Worm (Caenorhabditis elegans) whole organism, mixed stage, embryonic: ENCODE measurements around the gene Y42H9AR.1.
A peak's percentile ranks its signal among the peaks of the same experiment; 100 is the strongest.

Experiments used
- M03D4.4 ChIP-seq: sonication (generic microtip); optimal IDR thresholded peaks from 2 replicates; lab custom pipeline; 2017; ENCODE audit warnings: mild to moderate bottlenecking, missing genetic modification characterization, missing compliant biosample characterization
- bed-3 ChIP-seq: fragments of 200-800 bp; sonication (Bioruptor generic); optimal IDR thresholded peaks from 3 replicates; lab custom pipeline; 2018; ENCODE audit warnings: mild to moderate bottlenecking, missing genetic modification characterization, moderate library complexity, missing compliant biosample characterization
- blmp-1 ChIP-seq: fragments of 150-350 bp; optimal IDR thresholded peaks from 2 replicates; lab custom pipeline; 2014; ENCODE audit warnings: missing biosample characterization, missing genetic modification characterization
- ceh-39 ChIP-seq: fragments of 150-350 bp; optimal IDR thresholded peaks from 2 replicates; lab custom pipeline; 2014; ENCODE audit warnings: missing biosample characterization, missing genetic modification characterization
- ceh-43 ChIP-seq: fragments of 200-800 bp; sonication (Bioruptor generic); optimal IDR thresholded peaks from 2 replicates; lab custom pipeline; 2018; ENCODE audit warnings: mild to moderate bottlenecking, missing genetic modification characterization, moderate library complexity, missing compliant biosample characterization
- ceh-83 ChIP-seq: fragments of 200-800 bp; sonication (Bioruptor generic); optimal IDR thresholded peaks from 2 replicates; lab custom pipeline; 2018; ENCODE audit warnings: mild to moderate bottlenecking, missing genetic modification characterization, missing compliant biosample characterization
- ces-1 ChIP-seq: fragments of 150-350 bp; optimal IDR thresholded peaks from 2 replicates; lab custom pipeline; 2014; ENCODE audit warnings: missing biosample characterization, missing genetic modification reagents, missing genetic modification characterization
- cnd-1 ChIP-seq: fragments of 200-800 bp; sonication (Bioruptor generic); optimal IDR thresholded peaks from 2 replicates; lab custom pipeline; 2018; ENCODE audit warnings: mild to moderate bottlenecking, missing genetic modification characterization, missing compliant biosample characterization
- drap-1 ChIP-seq: fragments of 200-800 bp; sonication (Bioruptor generic); optimal IDR thresholded peaks from 3 replicates; lab custom pipeline; 2018; ENCODE audit warnings: mild to moderate bottlenecking, missing genetic modification characterization, missing compliant biosample characterization
- elt-1 ChIP-seq: sonication (generic microtip); optimal IDR thresholded peaks from 2 replicates; lab custom pipeline; 2017; ENCODE audit warnings: missing genetic modification characterization, mild to moderate bottlenecking, missing compliant biosample characterization, antibody characterized with exemption, moderate library complexity, borderline replicate concordance; ENCODE audit not compliant: insufficient read depth
- elt-3 ChIP-seq: fragments of 150-350 bp; optimal IDR thresholded peaks from 2 replicates; lab custom pipeline; 2014; ENCODE audit warnings: missing biosample characterization, missing genetic modification characterization
- flh-1 ChIP-seq: fragments of 200-800 bp; sonication (Bioruptor generic); optimal IDR thresholded peaks from 2 replicates; lab custom pipeline; 2018; ENCODE audit warnings: mild to moderate bottlenecking, missing genetic modification characterization, moderate library complexity, missing compliant biosample characterization
- ham-2 ChIP-seq: fragments of 200-800 bp; sonication (Bioruptor generic); optimal IDR thresholded peaks from 2 replicates; lab custom pipeline; 2018; ENCODE audit warnings: mild to moderate bottlenecking, missing genetic modification characterization, missing compliant biosample characterization
- hlh-1 ChIP-seq: fragments of 150-350 bp; optimal IDR thresholded peaks from 2 replicates; lab custom pipeline; 2014; ENCODE audit warnings: missing biosample characterization, missing genetic modification reagents, missing genetic modification characterization
- lin-13 ChIP-seq: fragments of 150-350 bp; optimal IDR thresholded peaks from 2 replicates; lab custom pipeline; 2014; ENCODE audit warnings: missing biosample characterization, missing genetic modification characterization
- lin-32 ChIP-seq: fragments of 200-800 bp; sonication (Bioruptor generic); optimal IDR thresholded peaks from 2 replicates; lab custom pipeline; 2018; ENCODE audit warnings: mild to moderate bottlenecking, missing genetic modification characterization, missing compliant biosample characterization
- lsy-2 ChIP-seq: fragments of 150-350 bp; optimal IDR thresholded peaks from 2 replicates; lab custom pipeline; 2014; ENCODE audit warnings: missing biosample characterization, missing genetic modification characterization
- mab-5 ChIP-seq: fragments of 150-350 bp; optimal IDR thresholded peaks from 2 replicates; lab custom pipeline; 2014; ENCODE audit warnings: missing biosample characterization, missing genetic modification characterization
- mep-1 ChIP-seq: fragments of 150-350 bp; optimal IDR thresholded peaks from 2 replicates; lab custom pipeline; 2017; ENCODE audit warnings: missing biosample characterization, missing genetic modification reagents, missing genetic modification characterization, inconsistent platforms
- mls-2 ChIP-seq: sonication (generic microtip); optimal IDR thresholded peaks from 2 replicates; lab custom pipeline; 2016; ENCODE audit warnings: mild to moderate bottlenecking, missing genetic modification characterization, moderate library complexity, missing compliant biosample characterization
- nhr-12 ChIP-seq: fragments of 150-350 bp; optimal IDR thresholded peaks from 2 replicates; lab custom pipeline; 2014; ENCODE audit warnings: missing biosample characterization, missing genetic modification characterization
- nhr-2 ChIP-seq: fragments of 150-350 bp; optimal IDR thresholded peaks from 2 replicates; lab custom pipeline; 2014; ENCODE audit warnings: missing biosample characterization, missing genetic modification characterization
- nhr-237 ChIP-seq: fragments of 150-350 bp; optimal IDR thresholded peaks from 2 replicates; lab custom pipeline; 2014; ENCODE audit warnings: missing biosample characterization, missing genetic modification characterization
- nhr-28 ChIP-seq: fragments of 150-350 bp; optimal IDR thresholded peaks from 2 replicates; lab custom pipeline; 2014; ENCODE audit warnings: missing biosample characterization, missing genetic modification characterization
- nhr-76 ChIP-seq: sonication (generic microtip); optimal IDR thresholded peaks from 2 replicates; lab custom pipeline; 2017; ENCODE audit warnings: missing biosample characterization, missing genetic modification characterization
- pha-4 ChIP-seq: fragments of 150-350 bp; optimal IDR thresholded peaks from 2 replicates; lab custom pipeline; 2018; ENCODE audit warnings: missing biosample characterization, missing genetic modification reagents, missing genetic modification characterization
- sem-2 ChIP-seq: fragments of 200-800 bp; sonication (Bioruptor generic); optimal IDR thresholded peaks from 2 replicates; lab custom pipeline; 2018; ENCODE audit warnings: mild to moderate bottlenecking, missing genetic modification characterization, missing compliant biosample characterization
- snpc-4 ChIP-seq: fragments of 150-350 bp; optimal IDR thresholded peaks from 2 replicates; lab custom pipeline; 2014; ENCODE audit warnings: missing biosample characterization, missing genetic modification characterization
- sptf-1 ChIP-seq: sonication (generic microtip); optimal IDR thresholded peaks from 2 replicates; lab custom pipeline; 2017; ENCODE audit warnings: mild to moderate bottlenecking, missing genetic modification characterization, moderate library complexity, missing compliant biosample characterization
- tbx-8 ChIP-seq: fragments of 200-800 bp; sonication (Bioruptor generic); optimal IDR thresholded peaks from 2 replicates; lab custom pipeline; 2018; ENCODE audit warnings: mild to moderate bottlenecking, missing genetic modification characterization, moderate library complexity, missing compliant biosample characterization
- unc-120 ChIP-seq: sonication (generic microtip); optimal IDR thresholded peaks from 2 replicates; lab custom pipeline; 2017; ENCODE audit warnings: missing genetic modification characterization, missing compliant biosample characterization; ENCODE audit not compliant: poor library complexity, severe bottlenecking
- unc-39 ChIP-seq: fragments of 150-350 bp; optimal IDR thresholded peaks from 2 replicates; lab custom pipeline; 2014; ENCODE audit warnings: missing biosample characterization, missing genetic modification characterization
- unc-62 ChIP-seq: fragments of 150-350 bp; optimal IDR thresholded peaks from 2 replicates; lab custom pipeline; 2014; ENCODE audit warnings: missing biosample characterization, missing genetic modification reagents, missing genetic modification characterization
- zip-8 ChIP-seq: fragments of 150-350 bp; optimal IDR thresholded peaks from 2 replicates; lab custom pipeline; 2014; ENCODE audit warnings: missing biosample characterization, missing genetic modification characterization
- ztf-11 ChIP-seq: fragments of 150-350 bp; optimal IDR thresholded peaks from 2 replicates; lab custom pipeline; 2014; ENCODE audit warnings: missing biosample characterization, missing genetic modification characterization

Y42H9AR.1 gene

ce11 chrIV:8127430-8127829, 14.2 kb downstream of the Y42H9AR.1 start:
- TF ChIP-seq cnd-1 (tag; lab: Kevin White, UChicago), result no peak
- no peak for TF ChIP-seq pha-4 (tag; lab: Kevin White, UChicago)
- TF ChIP-seq ceh-83 (GFP tag; lab: Kevin White, UChicago), result no peak
- no peak for TF ChIP-seq ces-1 (GFP tag; lab: Kevin White, UChicago)
- no peak for TF ChIP-seq mls-2 (tag; lab: Kevin White, UChicago)
- no peak for TF ChIP-seq unc-120 (tag; lab: Kevin White, UChicago)
- no peak for TF ChIP-seq drap-1
- TF ChIP-seq tbx-8 (GFP tag; lab: Kevin White, UChicago), result no peak
- no peak for TF ChIP-seq lin-13 (tag; lab: Kevin White, UChicago)
- no peak for TF ChIP-seq sem-2 (GFP tag; lab: Kevin White, UChicago)
- TF ChIP-seq nhr-12 (tag; lab: Kevin White, UChicago), result no peak
- TF ChIP-seq, all 35 proteins: peak for 0

DNA sequence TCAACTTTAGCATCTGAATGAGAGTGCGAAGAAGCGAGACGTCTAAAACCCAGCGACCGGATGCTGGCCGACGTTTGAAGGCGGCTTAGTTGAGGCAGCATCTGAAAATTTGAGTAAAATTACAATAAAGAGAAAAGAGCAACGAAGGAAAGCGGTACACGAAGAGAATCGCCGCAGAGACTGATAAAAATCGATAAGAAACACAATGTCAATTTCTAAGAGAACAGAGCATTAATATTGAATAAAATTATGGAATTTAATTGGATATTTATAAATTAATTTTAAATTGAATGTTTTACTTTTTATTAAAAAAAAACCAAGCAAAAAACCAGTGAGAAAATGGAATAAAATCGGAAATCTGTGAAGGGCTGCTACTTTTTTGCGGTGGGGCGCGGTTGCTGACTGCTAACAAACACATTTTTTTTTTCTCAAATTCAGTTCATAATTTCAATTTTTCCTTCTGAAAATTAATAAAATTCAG, 17.0 kb downstream of the Y42H9AR.1 start, which contains the start of the genes ndub-11 and moc-3:
ndub-11 (minus strand) TSS at position 101 of the 481 bp plus-strand sequence.
moc-3 (plus strand) TSS at position 431 of the 481 bp plus-strand sequence.
- no peak for TF ChIP-seq nhr-76 (tag; lab: Kevin White, UChicago)
- no peak for TF ChIP-seq ztf-11 (tag; lab: Kevin White, UChicago)
- TF ChIP-seq sptf-1 (tag; lab: Kevin White, UChicago), result no peak
- no peak for TF ChIP-seq nhr-28 (tag; lab: Kevin White, UChicago)
- no peak for TF ChIP-seq lin-13 (tag; lab: Kevin White, UChicago)
- TF ChIP-seq M03D4.4 (tag; lab: Kevin White, UChicago), result no peak
- no peak for TF ChIP-seq elt-1
- no peak for TF ChIP-seq flh-1

ce11 chrIV:8133536-8133935, 20.3 kb downstream of the Y42H9AR.1 start, which contains the start of gene sph-1:
sph-1 (minus strand) TSS chrIV:8133558.
- TF ChIP-seq ceh-43 (no peak), ces-1 (GFP tag; lab: Kevin White, UChicago) (no peak), snpc-4 (tag; lab: Kevin White, UChicago) (no peak), pha-4 (tag; lab: Kevin White, UChicago) (peak; percentile 70), lin-13 (tag; lab: Kevin White, UChicago) (no peak), mab-5 (tag; lab: Kevin White, UChicago) (no peak), mls-2 (tag; lab: Kevin White, UChicago) (no peak)
- TF ChIP-seq, all 35 proteins: peak for 1

DNA sequence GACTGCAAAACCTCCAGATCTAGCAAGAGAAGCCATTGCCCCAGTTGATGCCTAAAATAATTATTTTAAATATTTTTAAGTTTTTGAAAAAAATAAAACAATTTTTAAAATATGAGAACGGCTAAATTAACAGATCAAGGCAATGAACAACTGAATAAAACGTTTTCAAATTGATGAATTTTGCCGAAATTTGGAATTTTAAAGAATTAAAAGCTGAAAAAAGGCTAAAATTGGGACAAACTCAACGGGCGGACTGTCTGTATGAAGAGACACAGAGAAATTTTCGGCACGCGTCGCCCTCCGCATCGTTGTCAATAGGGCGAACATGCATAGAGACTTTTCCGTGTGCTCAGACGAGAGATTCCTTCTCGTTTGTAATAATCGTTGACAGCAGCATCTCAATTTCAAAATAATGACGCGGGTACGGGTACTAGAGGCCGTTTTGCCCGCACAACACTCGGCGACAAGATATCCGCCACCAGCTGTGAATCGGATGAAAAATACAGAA, 22.9 kb downstream of the Y42H9AR.1 start, which contains the start of the genes isp-1 and islo-1:
isp-1 (minus strand) TSS at position 51 of the 508 bp plus-strand sequence.
islo-1 (plus strand) TSS at position 385 of the 508 bp plus-strand sequence.
- TF ChIP-seq ces-1 (GFP tag; lab: Kevin White, UChicago) (peak; percentile 11), bed-3 (no peak), sptf-1 (tag; lab: Kevin White, UChicago) (no peak), nhr-12 (tag; lab: Kevin White, UChicago) (no peak), mls-2 (tag; lab: Kevin White, UChicago) (no peak), lsy-2 (tag; lab: Kevin White, UChicago) (peak; percentile 42), snpc-4 (tag; lab: Kevin White, UChicago) (no peak), elt-1 (no peak), nhr-76 (tag; lab: Kevin White, UChicago) (no peak), nhr-237 (tag; lab: Kevin White, UChicago) (no peak), unc-39 (tag; lab: Kevin White, UChicago) (no peak), tbx-8 (GFP tag; lab: Kevin White, UChicago) (no peak), nhr-2 (no peak), ceh-43 (no peak), zip-8 (no peak), mab-5 (tag; lab: Kevin White, UChicago) (no peak), ham-2 (GFP tag; lab: Kevin White, UChicago) (no peak), nhr-28 (tag; lab: Kevin White, UChicago) (no peak), mep-1 (tag; lab: Kevin White, UChicago) (peak; percentile 77), lin-13 (tag; lab: Kevin White, UChicago) (peak; percentile 18), ceh-39 (tag; lab: Kevin White, UChicago) (peak; percentile 37), ztf-11 (tag; lab: Kevin White, UChicago) (no peak), M03D4.4 (tag; lab: Kevin White, UChicago) (no peak), unc-62 (GFP tag; lab: Kevin White, UChicago) (peak; percentile 38), drap-1 (no peak), lin-32 (no peak), flh-1 (no peak), hlh-1 (tag; lab: Kevin White, UChicago) (peak; percentile 47), sem-2 (GFP tag; lab: Kevin White, UChicago) (no peak), unc-120 (tag; lab: Kevin White, UChicago) (peak; percentile 42), pha-4 (tag; lab: Kevin White, UChicago) (peak; percentile 73), elt-3 (tag; lab: Kevin White, UChicago) (no peak), ceh-83 (GFP tag; lab: Kevin White, UChicago) (no peak), cnd-1 (tag; lab: Kevin White, UChicago) (peak; percentile 28), blmp-1 (tag; lab: Kevin White, UChicago) (no peak)
